Worm (Caenorhabditis elegans) whole organism, L1 larva: ENCODE measurements around the gene srw-137.

ENCODE experiments used
- alr-1 ChIP-seq: fragments of 200-800 bp; sonication (Bioruptor generic); optimal IDR thresholded peaks from 2 replicates; lab custom pipeline; 2018; ENCODE audit warnings: borderline replicate concordance, mild to moderate bottlenecking, missing genetic modification characterization, missing compliant biosample characterization
- blmp-1 ChIP-seq: fragments of 150-350 bp; optimal IDR thresholded peaks from 2 replicates; lab custom pipeline; 2014; ENCODE audit warnings: missing biosample characterization, missing genetic modification characterization
- ceh-82 ChIP-seq, 3 experiments: fragments of 150-350 bp in 1 of 3; sonication (generic microtip) in 2 of 3; optimal IDR thresholded peaks; 2 replicates each; lab custom pipeline; 2014 to 2017; ENCODE audit warnings: missing biosample characterization in 3 of 3, missing genetic modification characterization in 3 of 3
- dpl-1 ChIP-seq, 3 experiments: fragments of 150-350 bp in 2 of 3; sonication (generic microtip) in 1 of 3; optimal IDR thresholded peaks; 2 replicates each; lab custom pipeline; 2014 to 2017; ENCODE audit warnings: missing biosample characterization in 3 of 3, missing genetic modification characterization in 3 of 3, missing genetic modification reagents in 3 of 3
- egl-27 ChIP-seq, 2 experiments: fragments of 150-350 bp in 1 of 2; sonication (generic microtip); optimal IDR thresholded peaks; 3 replicates each; lab custom pipeline; 2017 to 2018; ENCODE audit warnings: missing biosample characterization in 2 of 2, missing genetic modification characterization in 2 of 2, missing genetic modification reagents in 2 of 2
- fos-1 ChIP-seq: fragments of 150-350 bp; optimal IDR thresholded peaks from 2 replicates; lab custom pipeline; 2014; ENCODE audit warnings: missing biosample characterization, missing genetic modification characterization
- irx-1 ChIP-seq: sonication (generic microtip); optimal IDR thresholded peaks from 2 replicates; lab custom pipeline; 2016; ENCODE audit warnings: missing genetic modification characterization, missing compliant biosample characterization
- nhr-237 ChIP-seq: fragments of 150-350 bp; optimal IDR thresholded peaks from 2 replicates; lab custom pipeline; 2014; ENCODE audit warnings: missing biosample characterization, missing genetic modification characterization
- nhr-85 ChIP-seq: sonication (generic microtip); peaks from one replicate; lab custom pipeline; 2016; ENCODE audit warnings: missing genetic modification characterization, inconsistent platforms, missing compliant biosample characterization
- rnt-1 ChIP-seq: sonication (generic microtip); optimal IDR thresholded peaks from 2 replicates; lab custom pipeline; 2016; ENCODE audit warnings: mild to moderate bottlenecking, missing genetic modification characterization, moderate library complexity, missing compliant biosample characterization

ce11 chrV:2992060-2992459 is 48.3 kb upstream of the srw-137 start:
- TF ChIP-seq dpl-1 (GFP tag; optimal IDR thresholded peaks at IDR 0.05; lab: Kevin White, UChicago) = no peak
- TF ChIP-seq nhr-85 (tag; lab: Kevin White, UChicago) = no peak
- no peak for TF ChIP-seq ceh-82 (tag; optimal IDR thresholded peaks at IDR 0.05; lab: Kevin White, UChicago)
- no peak for TF ChIP-seq egl-27 (tag; optimal IDR thresholded peaks at IDR 0.05; lab: Kevin White, UChicago)
- no peak for TF ChIP-seq irx-1
- no peak for TF ChIP-seq nhr-237 (tag; lab: Kevin White, UChicago)
- TF ChIP-seq fos-1 (tag; lab: Kevin White, UChicago) = no peak
- no peak for TF ChIP-seq alr-1 (tag; lab: Kevin White, UChicago)
- no peak for TF ChIP-seq blmp-1 (tag; lab: Kevin White, UChicago)
- no peak for TF ChIP-seq rnt-1
